Fruit fly (Drosophila melanogaster): ENCODE results near the gene Act5C.
A peak's percentile ranks its signal among the peaks of the same experiment; 100 is the strongest.

Act5C gene

DNA sequence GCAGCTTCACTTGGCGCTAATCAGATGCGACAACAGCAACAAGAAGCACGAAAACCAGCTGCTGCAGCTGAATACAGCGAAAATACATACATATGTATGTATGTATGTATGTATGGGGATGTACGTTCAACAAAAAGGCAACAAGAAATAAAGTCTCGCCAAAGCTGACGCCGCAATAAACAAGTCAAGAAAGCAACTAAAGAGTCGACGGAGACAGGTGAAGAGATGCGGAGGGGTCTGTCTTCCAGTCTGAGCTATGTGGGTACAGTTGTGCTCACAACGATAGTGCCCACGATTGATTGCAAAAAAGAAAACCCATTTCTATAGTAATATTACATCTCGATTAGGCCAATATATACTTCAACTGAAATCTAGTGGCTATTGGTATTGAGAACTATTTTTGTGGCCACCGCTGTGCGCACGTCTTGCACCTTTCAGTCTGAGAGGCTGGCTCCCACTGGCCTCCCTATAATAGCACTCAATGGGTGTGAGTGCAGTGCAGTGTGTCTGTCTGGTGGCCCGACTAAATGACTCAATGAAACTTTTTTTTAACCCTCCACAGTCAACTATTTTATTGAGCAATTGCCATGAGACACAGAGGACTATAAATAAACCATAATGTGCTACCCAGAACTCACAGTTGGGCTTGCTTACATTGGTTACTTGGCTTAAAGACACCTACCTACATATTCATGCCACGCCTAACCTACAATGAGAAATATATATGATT lies 4.7 kb upstream of the Act5C start (continued):
- peak; percentile 15 for TF ChIP-seq CG15696 (tag; optimal IDR thresholded peaks at IDR 0.05)
- TF ChIP-seq CG1602 (GFP tag; optimal IDR thresholded peaks at IDR 0.05): peak; percentile 83
- peak; percentile 74; the same call in 1 of the 2 replicates for TF ChIP-seq Oaz (GFP tag; IDR thresholded peaks at IDR 0.05)
- TF ChIP-seq CG18619 (GFP tag; optimal IDR thresholded peaks at IDR 0.05): peak; percentile 84
- no peak for TF ChIP-seq CG13287 (GFP tag; IDR thresholded peaks at IDR 0.05; ENCODE audit: partially characterized antibody)
- TF ChIP-seq Side (GFP tag; optimal IDR thresholded peaks at IDR 0.05): peak; percentile 90
- TF ChIP-seq ken (GFP tag; IDR thresholded peaks at IDR 0.05): peak; percentile 95
- TF ChIP-seq CG11696 (GFP tag; IDR thresholded peaks at IDR 0.05): peak; percentile 96
- TF ChIP-seq her (GFP tag; optimal IDR thresholded peaks at IDR 0.05): peak; percentile 76
- TF ChIP-seq CG3407 (GFP tag; optimal IDR thresholded peaks at IDR 0.05): peak; percentile 87
- TF ChIP-seq inv (GFP tag; IDR thresholded peaks at IDR 0.05; ENCODE audit: partially characterized antibody): no peak
- TF ChIP-seq CG12104 (GFP tag; optimal IDR thresholded peaks at IDR 0.05): peak; percentile 75
- TF ChIP-seq Ptx1 (GFP tag; IDR thresholded peaks at IDR 0.05): peak; percentile 92
- peak; percentile 48 for TF ChIP-seq Nf-YC (tag; optimal IDR thresholded peaks at IDR 0.05)
- TF ChIP-seq ara (GFP tag; IDR thresholded peaks at IDR 0.05): peak; percentile 96
- TF ChIP-seq zen (tag; optimal IDR thresholded peaks at IDR 0.05): peak; percentile 72
- peak; percentile 91 for TF ChIP-seq peb (GFP tag; IDR thresholded peaks at IDR 0.05)
- peak; percentile 71; the same call in 1 of the 2 replicates for TF ChIP-seq MBD-R2 (GFP tag; IDR thresholded peaks at IDR 0.05)
- TF ChIP-seq CG7928 (GFP tag; optimal IDR thresholded peaks at IDR 0.05): peak; percentile 57
- TF ChIP-seq gsb (GFP tag; IDR thresholded peaks at IDR 0.05): peak; percentile 69
- TF ChIP-seq B-H1 (GFP tag; IDR thresholded peaks at IDR 0.05): peak; percentile 91
- peak; percentile 79 for TF ChIP-seq toy (GFP tag; IDR thresholded peaks at IDR 0.05)
- peak; percentile 74 for TF ChIP-seq CG4707 (GFP tag; optimal IDR thresholded peaks at IDR 0.05)
- TF ChIP-seq ttk (GFP tag; IDR thresholded peaks at IDR 0.05): peak; percentile 93
- peak; percentile 57 for TF ChIP-seq Nf-YB (GFP tag; optimal IDR thresholded peaks at IDR 0.05)
- TF ChIP-seq CG2199 (GFP tag; IDR thresholded peaks at IDR 0.05): peak; percentile 96
- peak; percentile 90 for TF ChIP-seq CG12071 (GFP tag; optimal IDR thresholded peaks at IDR 0.05)
- TF ChIP-seq HLH4C (GFP tag; IDR thresholded peaks at IDR 0.05; ENCODE audit: partially characterized antibody): no peak
- peak; percentile 94 for TF ChIP-seq CG34422 (GFP tag; IDR thresholded peaks at IDR 0.05)
- peak; percentile 87 for TF ChIP-seq NfI (GFP tag; optimal IDR thresholded peaks at IDR 0.05)
- peak; percentile 74 for TF ChIP-seq klu (GFP tag; IDR thresholded peaks at IDR 0.05)
- TF ChIP-seq Atf3 (GFP tag; optimal IDR thresholded peaks at IDR 0.05): peak; percentile 83
- no peak for TF ChIP-seq BEAF-32 (GFP tag; optimal IDR thresholded peaks at IDR 0.05)
- TF ChIP-seq grau (tag; optimal IDR thresholded peaks at IDR 0.05): peak; percentile 79
- TF ChIP-seq crc (GFP tag; optimal IDR thresholded peaks at IDR 0.05): peak; percentile 78
- TF ChIP-seq CG2889 (GFP tag; IDR thresholded peaks at IDR 0.05): peak; percentile 78; the same call in 2 of the 3 replicates
- peak; percentile 57 for TF ChIP-seq trh (GFP tag; optimal IDR thresholded peaks at IDR 0.05)
- TF ChIP-seq CG2202 (tag; optimal IDR thresholded peaks at IDR 0.05): peak; percentile 76
- peak; percentile 90 for TF ChIP-seq ranshi (GFP tag; IDR thresholded peaks at IDR 0.05)
- TF ChIP-seq CG15073 (GFP tag; optimal IDR thresholded peaks at IDR 0.05): peak; percentile 63
- TF ChIP-seq CG9609 (GFP tag; optimal IDR thresholded peaks at IDR 0.05): peak; percentile 82
- TF ChIP-seq Mes4 (GFP tag; optimal IDR thresholded peaks at IDR 0.05): peak; percentile 84
- TF ChIP-seq pros (GFP tag; optimal IDR thresholded peaks at IDR 0.05): no peak
- TF ChIP-seq CG14965 (GFP tag; optimal IDR thresholded peaks at IDR 0.05; ENCODE audit: borderline replicate concordance): peak; percentile 75
- peak; percentile 45; the same call in 1 of the 2 replicates for TF ChIP-seq CG43689 (GFP tag; IDR thresholded peaks at IDR 0.05)
- peak; percentile 95 for TF ChIP-seq CG17359 (tag; optimal IDR thresholded peaks at IDR 0.05)
- TF ChIP-seq CG2120 (GFP tag; optimal IDR thresholded peaks at IDR 0.05): peak; percentile 72
- TF ChIP-seq mld (GFP tag; IDR thresholded peaks at IDR 0.05; ENCODE audit: partially characterized antibody): no peak
- peak; percentile 84 for TF ChIP-seq org-1 (GFP tag; optimal IDR thresholded peaks at IDR 0.05)
- peak; percentile 70 for TF ChIP-seq run (tag; optimal IDR thresholded peaks at IDR 0.05)

All from whole organism, embryonic.